Fruit fly (Drosophila melanogaster) whole organism, embryonic: ENCODE results near the gene Dora.

ENCODE experiments used
- Blimp-1 ChIP-seq: fragments of 200-800 bp; sonication (Bioruptor generic); optimal IDR thresholded peaks from 3 replicates; lab custom pipeline; 2018; ENCODE audit warnings: missing biosample characterization, missing genetic modification characterization, mild to moderate bottlenecking, moderate library complexity, missing genetic modification reagents
- CG10147 ChIP-seq: fragments of 200-800 bp; sonication (Bioruptor generic); optimal IDR thresholded peaks from 2 replicates; lab custom pipeline; 2019; ENCODE audit warnings: missing biosample characterization, mild to moderate bottlenecking, missing genetic modification characterization, moderate library complexity
- CG6683 ChIP-seq: fragments of 200-800 bp; sonication (Bioruptor generic); optimal IDR thresholded peaks from 2 replicates; lab custom pipeline; 2017; ENCODE audit warnings: missing biosample characterization, mild to moderate bottlenecking, missing genetic modification characterization, missing genetic modification reagents
- Fer3 ChIP-seq: fragments of 200-800 bp; sonication (Bioruptor generic); optimal IDR thresholded peaks from 2 replicates; lab custom pipeline; 2018; ENCODE audit warnings: missing biosample characterization, mild to moderate bottlenecking, missing genetic modification characterization, moderate library complexity
- zf30C ChIP-seq: fragments of 200-800 bp; sonication (Bioruptor generic); optimal IDR thresholded peaks from 3 replicates; lab custom pipeline; 2018; ENCODE audit warnings: missing biosample characterization, mild to moderate bottlenecking, missing genetic modification characterization

DNA sequence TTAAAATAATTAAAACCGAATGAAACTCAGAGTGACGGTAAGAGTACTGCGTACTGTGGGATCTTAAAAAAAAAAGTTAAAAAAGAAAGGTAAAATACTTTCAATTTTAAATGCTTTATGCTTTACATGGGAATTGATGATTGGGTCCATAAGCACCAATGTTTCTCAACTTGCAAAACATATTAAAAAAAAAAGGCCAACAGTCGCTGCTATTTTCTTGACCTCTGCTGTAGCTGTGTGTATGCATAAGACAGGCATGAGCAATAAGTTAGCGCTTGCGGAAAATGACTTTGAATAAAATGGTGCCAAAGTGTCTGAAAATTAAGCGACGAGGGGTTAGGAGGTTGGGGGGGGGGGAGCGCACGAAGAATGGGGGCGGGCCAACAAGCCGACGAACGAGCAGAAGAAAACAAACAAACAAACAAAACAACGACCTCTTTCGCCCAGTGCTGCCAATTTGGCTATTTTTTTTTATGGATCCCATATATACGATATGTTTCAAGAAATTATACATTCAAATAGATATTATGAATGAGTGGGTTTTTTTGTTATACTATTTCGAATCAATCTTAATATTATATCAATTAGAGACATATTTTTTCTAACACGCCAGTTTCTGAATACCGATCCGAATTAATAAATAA lies 5.9 kb downstream of the Dora start:
- TF ChIP-seq Fer3 (tag; lab: Kevin White, UChicago) (peak; percentile 55), CG10147 (peak; percentile 22), zf30C (GFP tag; lab: Kevin White, UChicago) (no peak), CG6683 (GFP tag; lab: Kevin White, UChicago) (no peak), Blimp-1 (GFP tag; lab: Kevin White, UChicago) (peak; percentile 25)
